Worm (Caenorhabditis elegans): ENCODE results near the gene Y38H6C.13.
A peak's percentile ranks its signal among the peaks of the same experiment; 100 is the strongest.

The Y38H6C.13 gene

DNA sequence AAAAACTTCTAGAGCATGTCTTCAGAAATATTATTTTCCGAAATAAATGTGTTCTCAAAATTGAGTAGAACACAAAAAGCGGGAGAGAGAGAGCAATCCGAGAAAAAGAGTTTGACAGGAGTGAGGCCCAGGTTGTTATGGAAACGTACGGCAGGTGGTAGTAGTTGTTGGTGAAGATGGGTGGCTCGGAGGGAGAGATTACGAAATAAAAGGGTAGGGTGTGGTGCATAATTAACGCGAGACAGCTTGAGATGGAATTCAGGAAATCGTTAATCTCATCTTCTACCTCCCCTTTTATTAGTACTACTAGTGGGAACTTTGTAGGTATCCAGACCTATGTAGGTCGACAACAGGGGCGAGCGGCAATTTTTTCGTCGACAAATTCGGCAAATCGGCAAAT lies 6.5 kb downstream of the Y38H6C.13 start, which contains the start of gene famh-161:
Gene famh-161, minus strand, starts transcription at position 101 of the 400 bp plus-strand sequence.
- TF ChIP-seq ama-1 (optimal IDR thresholded peaks at IDR 0.05) = no peak
- TF ChIP-seq ceh-24 (tag; optimal IDR thresholded peaks at IDR 0.05) = no peak
- TF ChIP-seq ceh-9 (tag; optimal IDR thresholded peaks at IDR 0.05) = no peak
- no peak for TF ChIP-seq C38D4.7 (GFP tag; optimal IDR thresholded peaks at IDR 0.05)
- TF ChIP-seq mec-3 (tag; optimal IDR thresholded peaks at IDR 0.05; ENCODE audit: borderline replicate concordance) = no peak

DNA sequence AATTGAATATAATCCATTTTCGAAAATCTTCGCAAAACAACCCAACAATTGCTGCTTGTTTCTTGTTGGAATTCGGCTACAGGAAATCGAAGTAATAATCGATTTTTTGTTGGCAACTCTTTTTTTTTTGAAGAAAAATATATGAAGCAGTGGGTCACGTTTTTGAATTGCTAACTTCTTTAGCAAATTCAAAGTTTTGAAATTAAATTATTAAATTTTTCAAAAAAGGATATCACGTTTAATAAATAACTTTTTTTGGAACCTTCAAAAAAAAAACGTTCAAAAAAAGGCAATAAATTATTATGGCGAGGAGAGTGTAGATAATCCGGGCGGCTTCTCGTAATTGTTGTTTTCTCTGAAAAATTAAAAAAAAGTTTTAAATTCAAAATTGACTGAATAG lies 8.6 kb downstream of the Y38H6C.13 start, which contains the start of gene Y38H6C.15:
Gene Y38H6C.15, minus strand, starts transcription at position 101 of the 400 bp plus-strand sequence.
- TF ChIP-seq syd-9 (tag; optimal IDR thresholded peaks at IDR 0.05) (no peak), zip-5 (tag; optimal IDR thresholded peaks at IDR 0.05) (no peak), sox-4 (tag; optimal IDR thresholded peaks at IDR 0.05) (no peak), ztf-16 (tag; optimal IDR thresholded peaks at IDR 0.05) (no peak), unc-42 (tag; optimal IDR thresholded peaks at IDR 0.05) (no peak), C38D4.7 (GFP tag; optimal IDR thresholded peaks at IDR 0.05) (no peak), ref-2 (tag; optimal IDR thresholded peaks at IDR 0.05) (no peak), pqm-1 (tag; optimal IDR thresholded peaks at IDR 0.05) (no peak), pag-3 (tag; optimal IDR thresholded peaks at IDR 0.05; ENCODE audit: borderline replicate concordance) (no peak), ceh-2 (tag; optimal IDR thresholded peaks at IDR 0.05) (no peak), ceh-30 (tag; optimal IDR thresholded peaks at IDR 0.05) (no peak), ceh-48 (tag; optimal IDR thresholded peaks at IDR 0.05) (no peak), fax-1 (tag; optimal IDR thresholded peaks at IDR 0.05) (no peak), tbx-7 (tag; optimal IDR thresholded peaks at IDR 0.05) (no peak), ceh-6 (GFP tag; optimal IDR thresholded peaks at IDR 0.05) (no peak), fkh-10 (GFP tag; optimal IDR thresholded peaks at IDR 0.05) (no peak), unc-3 (GFP tag; conservative IDR thresholded peaks at IDR 0.05) (no peak), unc-3 (tag; optimal IDR thresholded peaks at IDR 0.05) (no peak), ceh-31 (tag; optimal IDR thresholded peaks at IDR 0.05) (no peak), eyg-1 (tag; optimal IDR thresholded peaks at IDR 0.05) (no peak)

DNA sequence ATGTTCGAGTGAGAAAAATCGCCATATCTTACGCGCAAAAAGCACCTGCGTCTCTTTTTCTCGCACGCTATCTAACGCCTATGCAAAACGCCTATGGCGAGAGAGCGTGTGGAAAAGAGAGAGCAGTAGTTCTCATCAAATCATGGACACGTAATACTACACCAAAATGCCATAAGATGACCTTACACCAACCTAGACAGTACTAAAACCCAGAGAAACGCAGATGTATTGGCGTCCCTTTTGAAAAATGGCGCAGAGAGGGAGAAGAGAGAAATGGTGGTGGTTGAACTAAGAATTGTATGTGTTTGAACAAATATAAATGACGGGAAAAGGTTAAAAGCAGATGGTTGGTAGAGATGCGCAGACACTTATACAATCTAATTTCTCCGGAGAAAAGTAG lies 11.5 kb downstream of the Y38H6C.13 start, which contains the start of gene Y38H6C.16:
Gene Y38H6C.16, minus strand, starts transcription at position 293 of the 400 bp plus-strand sequence.
- TF ChIP-seq elt-2 (tag; optimal IDR thresholded peaks at IDR 0.05) = peak; percentile 14
- no peak for TF ChIP-seq unc-55 (GFP tag; optimal IDR thresholded peaks at IDR 0.05)
- TF ChIP-seq pros-1 (tag; optimal IDR thresholded peaks at IDR 0.05) = no peak

DNA sequence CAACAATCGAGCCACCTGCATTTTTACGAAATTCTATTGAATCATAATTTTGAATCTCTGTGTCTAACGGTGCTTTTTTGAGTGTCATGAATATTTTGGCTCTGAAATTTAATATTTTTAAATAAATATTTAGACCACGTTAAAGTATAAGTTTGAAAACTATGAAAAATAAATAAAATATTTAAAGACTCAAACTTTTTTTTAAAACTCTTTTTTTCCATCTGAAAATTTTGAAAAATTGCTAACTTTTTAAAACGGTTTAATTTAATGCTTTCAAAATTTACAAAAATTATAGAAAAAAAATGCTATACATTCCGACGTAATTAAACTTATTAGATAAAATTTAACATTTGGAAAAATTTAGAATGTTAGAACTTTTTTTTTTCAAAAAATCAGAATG lies 16.5 kb downstream of the Y38H6C.13 start, which contains the start of gene slc-36.3:
Gene slc-36.3, minus strand, starts transcription at position 101 of the 400 bp plus-strand sequence.
- no peak for TF ChIP-seq elt-4 (tag; optimal IDR thresholded peaks at IDR 0.05)
- no peak for TF ChIP-seq tbx-2 (tag; optimal IDR thresholded peaks at IDR 0.05)
- no peak for TF ChIP-seq hlh-15 (tag; optimal IDR thresholded peaks at IDR 0.05)
- TF ChIP-seq fax-1 (tag; optimal IDR thresholded peaks at IDR 0.05) = no peak
- no peak for TF ChIP-seq fkh-6 (tag; optimal IDR thresholded peaks at IDR 0.05)
- no peak for TF ChIP-seq unc-3 (GFP tag; conservative IDR thresholded peaks at IDR 0.05)
- no peak for TF ChIP-seq unc-3 (tag; optimal IDR thresholded peaks at IDR 0.05)
- no peak for TF ChIP-seq ceh-14 (tag; optimal IDR thresholded peaks at IDR 0.05)
- no peak for TF ChIP-seq ceh-30 (tag; optimal IDR thresholded peaks at IDR 0.05)
- TF ChIP-seq tbx-7 (tag; optimal IDR thresholded peaks at IDR 0.05) = no peak
- no peak for TF ChIP-seq pqm-1 (tag; optimal IDR thresholded peaks at IDR 0.05)
- no peak for TF ChIP-seq hlh-30 (tag; optimal IDR thresholded peaks at IDR 0.05; ENCODE audit: insufficient read depth)
- no peak for TF ChIP-seq K02D7.2 (tag; optimal IDR thresholded peaks at IDR 0.05)
- TF ChIP-seq Y22D7AL.16 (tag; optimal IDR thresholded peaks at IDR 0.05) = no peak
- TF ChIP-seq ztf-16 (tag; optimal IDR thresholded peaks at IDR 0.05) = no peak
- no peak for TF ChIP-seq ceh-34 (tag; optimal IDR thresholded peaks at IDR 0.05)
- TF ChIP-seq unc-42 (tag; optimal IDR thresholded peaks at IDR 0.05) = no peak
- TF ChIP-seq ceh-9 (tag; optimal IDR thresholded peaks at IDR 0.05) = no peak
- TF ChIP-seq unc-86 (tag; optimal IDR thresholded peaks at IDR 0.05) = no peak
- no peak for TF ChIP-seq dmd-4 (tag; optimal IDR thresholded peaks at IDR 0.05; ENCODE audit: borderline replicate concordance)
